Worm (Caenorhabditis elegans): ENCODE results near the gene ets-9.

- no peak for TF ChIP-seq him-1 (tag; optimal IDR thresholded peaks at IDR 0.05)
- TF ChIP-seq W03F9.2 (tag; optimal IDR thresholded peaks at IDR 0.05): no peak
- TF ChIP-seq dao-5 (tag; optimal IDR thresholded peaks at IDR 0.05): no peak
Observed at ce11 chrX:4294957-4295356, 15.5 kb downstream of the ets-9 start.

All from whole organism, L4/young adult.